Fruit fly (Drosophila melanogaster) whole organism, prepupa: ENCODE measurements around the gene L2HGDH.

Experiments used
- CG6854 ChIP-seq: fragments of 200-800 bp; sonication (Bioruptor generic); optimal IDR thresholded peaks from 2 replicates; lab custom pipeline; 2017; ENCODE audit warnings: missing biosample characterization, mild to moderate bottlenecking, missing genetic modification characterization
- Hr4 ChIP-seq: fragments of 200-800 bp; sonication (Bioruptor generic); optimal IDR thresholded peaks from 3 replicates; lab custom pipeline; 2016; ENCODE audit warnings: missing biosample characterization, missing genetic modification characterization
- Smox ChIP-seq: fragments of 200-800 bp; sonication (Bioruptor generic); optimal IDR thresholded peaks from 3 replicates; lab custom pipeline; 2016; ENCODE audit warnings: missing biosample characterization, missing genetic modification characterization

DNA sequence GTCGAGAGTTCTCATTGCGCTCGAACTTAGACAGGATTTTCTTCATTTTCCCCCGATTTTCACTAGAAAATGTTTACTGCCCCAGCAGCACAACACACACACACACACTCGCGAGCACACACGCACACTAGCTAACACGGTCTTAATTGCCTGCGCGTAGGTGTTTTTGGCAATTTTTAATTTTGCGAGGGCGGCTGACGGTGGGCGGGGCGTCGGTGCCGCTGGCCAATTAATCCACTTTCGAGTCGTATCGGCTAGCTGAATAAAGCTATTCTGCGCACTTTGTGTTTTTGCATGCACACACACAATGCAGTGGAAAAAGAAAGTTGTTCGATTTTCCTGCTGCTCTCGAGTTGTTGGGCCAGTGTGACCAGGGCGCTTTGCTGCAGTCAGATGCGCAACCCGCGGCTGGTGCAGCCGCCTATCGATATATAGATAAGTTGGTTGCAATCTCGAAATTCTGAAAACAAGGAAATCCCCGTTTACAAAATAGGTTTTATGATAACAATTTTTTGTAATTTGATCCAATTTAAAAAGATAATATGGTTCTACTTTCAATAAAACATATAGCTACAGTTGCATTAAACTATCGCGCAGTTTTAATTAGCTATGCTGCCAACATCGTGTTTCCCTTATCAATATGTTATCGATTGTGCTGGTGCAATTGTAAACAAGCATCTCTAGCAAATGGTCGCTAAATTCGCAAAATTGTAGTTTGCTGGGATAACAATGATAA lies 5.7 kb downstream of the L2HGDH start, which contains the start of the genes Nak and Tango6:
- TF ChIP-seq Hr4 (GFP tag; lab: Kevin White, UChicago), result peak; percentile 31
- TF ChIP-seq CG6854 (GFP tag; lab: Kevin White, UChicago), result peak; percentile 38
- peak; percentile 28 for TF ChIP-seq Smox
